Worm (Caenorhabditis elegans) whole organism, L2 larva: ENCODE data around the gene F44B9.9.

Experiments used
- F13H6.1 ChIP-seq: sonication (generic microtip); optimal IDR thresholded peaks from 2 replicates; lab custom pipeline; 2016; ENCODE audit warnings: missing genetic modification characterization, missing compliant biosample characterization
- Y55F3AM.14 ChIP-seq: fragments of 200-800 bp; sonication (Bioruptor generic); optimal IDR thresholded peaks from 2 replicates; lab custom pipeline; 2018; ENCODE audit warnings: mild to moderate bottlenecking, missing genetic modification characterization, missing compliant biosample characterization
- alr-1 ChIP-seq: fragments of 150-350 bp; optimal IDR thresholded peaks from 2 replicates; lab custom pipeline; 2014; ENCODE audit warnings: missing biosample characterization, missing genetic modification characterization
- aly-2 ChIP-seq: fragments of 150-350 bp; optimal IDR thresholded peaks from 2 replicates; lab custom pipeline; 2014; ENCODE audit warnings: missing biosample characterization, missing genetic modification characterization
- ama-1 ChIP-seq: fragments of 150-350 bp; optimal IDR thresholded peaks from 2 replicates; lab custom pipeline; 2018; ENCODE audit warnings: inconsistent platforms
- blmp-1 ChIP-seq: sonication (generic microtip); optimal IDR thresholded peaks from 2 replicates; lab custom pipeline; 2017; ENCODE audit warnings: missing genetic modification characterization, mild to moderate bottlenecking, missing compliant biosample characterization, antibody characterized with exemption, moderate library complexity; ENCODE audit not compliant: insufficient read depth
- ceh-16 ChIP-seq: fragments of 150-350 bp; optimal IDR thresholded peaks from 2 replicates; lab custom pipeline; 2014; ENCODE audit warnings: missing biosample characterization, missing genetic modification characterization
- ceh-82 ChIP-seq: fragments of 150-350 bp; optimal IDR thresholded peaks from 2 replicates; lab custom pipeline; 2014; ENCODE audit warnings: missing biosample characterization, missing genetic modification characterization
- dmd-4 ChIP-seq: sonication (generic microtip); optimal IDR thresholded peaks from 2 replicates; lab custom pipeline; 2017; ENCODE audit warnings: missing biosample characterization, missing genetic modification characterization
- egl-27 ChIP-seq: sonication (generic microtip); optimal IDR thresholded peaks from 3 replicates; lab custom pipeline; 2017; ENCODE audit warnings: missing biosample characterization, missing genetic modification reagents, missing genetic modification characterization
- nhr-237 ChIP-seq: fragments of 150-350 bp; optimal IDR thresholded peaks from 2 replicates; lab custom pipeline; 2014; ENCODE audit warnings: missing biosample characterization, missing genetic modification characterization
- nhr-77 ChIP-seq: fragments of 150-350 bp; optimal IDR thresholded peaks from 2 replicates; lab custom pipeline; 2014; ENCODE audit warnings: missing biosample characterization, missing genetic modification characterization
- snpc-4 ChIP-seq: fragments of 150-350 bp; optimal IDR thresholded peaks from 2 replicates; lab custom pipeline; 2014; ENCODE audit warnings: missing biosample characterization, missing genetic modification characterization
- unc-55 ChIP-seq: fragments of 150-350 bp; sonication (generic microtip); optimal IDR thresholded peaks from 3 replicates; lab custom pipeline; 2014; ENCODE audit warnings: missing biosample characterization, missing genetic modification reagents, missing genetic modification characterization

DNA sequence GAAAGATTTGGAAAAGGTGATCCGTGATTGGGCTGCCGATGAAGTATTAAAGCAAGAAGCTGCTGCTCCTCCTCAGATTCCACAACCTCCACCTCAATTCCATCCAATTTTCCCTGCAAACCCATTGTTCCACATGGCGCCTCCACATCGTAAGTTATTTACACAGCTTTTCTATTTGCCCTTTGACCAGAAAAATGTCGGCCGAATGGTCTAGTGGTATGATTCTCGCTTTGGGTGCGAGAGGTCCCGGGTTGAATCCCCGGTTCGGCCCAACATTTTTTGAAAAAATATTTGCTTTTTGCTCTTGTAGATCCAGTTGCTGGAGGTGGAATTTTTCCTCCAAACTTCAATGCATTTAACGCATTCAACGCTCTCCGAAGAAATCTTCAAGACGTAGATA, 38.3 kb upstream of the F44B9.9 start:
- TF ChIP-seq ama-1 (lab: Kevin White, UChicago) = no peak
- TF ChIP-seq alr-1 (tag; lab: Kevin White, UChicago) = no peak
- TF ChIP-seq snpc-4 (tag; lab: Kevin White, UChicago) = peak; percentile 38
- TF ChIP-seq aly-2 = no peak
- TF ChIP-seq egl-27 (tag; lab: Kevin White, UChicago) = no peak
- no peak for TF ChIP-seq nhr-237 (tag; lab: Kevin White, UChicago)
- TF ChIP-seq ceh-16 (tag; lab: Kevin White, UChicago) = no peak
- no peak for TF ChIP-seq dmd-4 (tag; lab: Kevin White, UChicago)
- TF ChIP-seq F13H6.1 = no peak
- TF ChIP-seq Y55F3AM.14 (GFP tag; lab: Kevin White, UChicago) = no peak
- no peak for TF ChIP-seq ceh-82 (tag; lab: Kevin White, UChicago)
- TF ChIP-seq unc-55 (GFP tag; lab: Kevin White, UChicago) = no peak
- TF ChIP-seq blmp-1 = no peak
- TF ChIP-seq nhr-77 = no peak
